Worm (Caenorhabditis elegans): ENCODE measurements around the gene C13F10.1.

C13F10.1 gene

DNA sequence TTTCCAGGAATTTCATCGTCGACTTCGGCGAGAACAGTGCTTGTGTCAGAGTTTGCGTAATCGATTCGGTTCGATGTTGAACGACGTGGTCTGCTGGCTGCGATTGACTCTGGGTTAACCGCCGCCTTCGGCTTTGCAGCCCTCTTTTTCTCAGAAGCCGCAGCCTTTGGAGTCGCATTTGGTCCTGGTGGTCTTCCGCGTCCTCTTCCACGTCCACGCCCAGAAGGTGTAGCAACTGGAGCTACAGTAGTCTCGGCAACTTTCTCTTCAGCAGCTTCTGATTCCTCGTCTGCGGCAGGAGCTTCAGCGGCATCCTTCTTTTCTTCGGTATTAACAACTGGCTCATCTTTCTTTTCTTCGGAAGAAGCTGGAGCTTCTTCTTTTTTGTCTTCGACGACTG lies 29.1 kb upstream of the C13F10.1 start:
- no peak for TF ChIP-seq ets-7 (tag; optimal IDR thresholded peaks at IDR 0.05)
- TF ChIP-seq ama-1 (optimal IDR thresholded peaks at IDR 0.05) = no peak
- TF ChIP-seq tbx-11 (GFP tag; IDR thresholded peaks at IDR 0.05) = no peak
- TF ChIP-seq hmg-4 (GFP tag; optimal IDR thresholded peaks at IDR 0.05) = no peak
- no peak for TF ChIP-seq ceh-36 (tag; optimal IDR thresholded peaks at IDR 0.05)
- TF ChIP-seq scrt-1 (GFP tag; IDR thresholded peaks at IDR 0.05) = no peak
- no peak for TF ChIP-seq B0310.2 (tag; optimal IDR thresholded peaks at IDR 0.05)
- TF ChIP-seq aly-1 (tag; optimal IDR thresholded peaks at IDR 0.05) = no peak
- TF ChIP-seq hnd-1 (tag; optimal IDR thresholded peaks at IDR 0.05) = no peak

DNA sequence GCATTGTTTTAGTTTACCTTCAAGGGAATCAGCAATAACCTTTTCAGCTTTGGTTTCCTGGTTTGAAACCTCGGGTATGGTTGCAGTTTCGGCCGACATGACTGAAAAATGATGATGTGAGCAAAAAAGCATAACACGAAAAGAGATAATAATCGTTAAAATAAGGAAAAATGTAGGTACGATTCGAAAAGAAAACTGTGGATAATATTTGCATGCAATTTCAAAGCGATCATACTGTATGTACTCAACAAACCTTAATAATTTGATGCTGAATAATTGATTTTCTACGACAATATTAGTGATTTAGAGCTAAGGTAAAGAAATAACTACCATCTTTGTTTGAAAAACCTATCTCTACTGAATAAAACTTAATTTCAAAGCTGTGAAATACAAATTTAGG lies 27.8 kb upstream of the C13F10.1 start, which contains the start of gene attf-2:
attf-2 (minus strand) TSS at position 101 of the 400 bp plus-strand sequence.
- no peak for TF ChIP-seq pes-1 (GFP tag; IDR thresholded peaks at IDR 0.05)
- TF ChIP-seq ceh-13 (GFP tag; optimal IDR thresholded peaks at IDR 0.05) = no peak
- no peak for TF ChIP-seq scrt-1 (GFP tag; IDR thresholded peaks at IDR 0.05)
- TF ChIP-seq sea-1 (GFP tag; conservative IDR thresholded peaks at IDR 0.05) = no peak
- no peak for TF ChIP-seq aly-1 (tag; optimal IDR thresholded peaks at IDR 0.05)
- no peak for TF ChIP-seq hnd-1 (tag; optimal IDR thresholded peaks at IDR 0.05)
- no peak for TF ChIP-seq ama-1 (optimal IDR thresholded peaks at IDR 0.05)
- no peak for TF ChIP-seq ceh-36 (tag; optimal IDR thresholded peaks at IDR 0.05)
- TF ChIP-seq F13C5.2 (tag; optimal IDR thresholded peaks at IDR 0.05) = no peak

DNA sequence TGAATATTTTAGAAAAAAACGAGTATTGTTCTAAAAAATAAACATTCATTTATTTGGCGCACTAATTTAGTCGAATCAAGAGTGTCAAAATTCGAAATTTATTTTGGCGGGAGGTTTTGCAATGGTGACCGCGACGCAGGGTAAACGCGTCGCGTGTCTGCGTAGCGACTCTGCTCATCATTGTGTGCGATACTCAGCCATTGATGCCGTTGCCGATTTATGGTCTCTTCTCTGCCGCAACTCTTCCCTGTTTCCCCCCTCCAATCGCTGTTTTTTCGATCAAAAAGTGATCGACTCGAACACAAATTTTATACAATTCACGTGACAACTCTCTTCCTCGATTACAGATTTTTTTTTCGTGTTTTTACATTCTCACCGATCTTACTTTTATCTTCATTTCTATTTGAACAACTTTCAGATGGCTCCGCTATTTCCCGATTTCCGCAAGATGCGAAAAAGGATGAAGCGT lies 27.3 kb upstream of the C13F10.1 start, which contains the start of gene F09G2.2:
F09G2.2 (plus strand) TSS at position 419 of the 469 bp plus-strand sequence.
- no peak for TF ChIP-seq scrt-1 (GFP tag; IDR thresholded peaks at IDR 0.05)
- no peak for TF ChIP-seq tbx-37 (GFP tag; conservative IDR thresholded peaks at IDR 0.05)
- TF ChIP-seq ets-7 (tag; optimal IDR thresholded peaks at IDR 0.05) = no peak
- TF ChIP-seq hmg-4 (GFP tag; optimal IDR thresholded peaks at IDR 0.05) = peak; percentile 19
- no peak for TF ChIP-seq ceh-36 (tag; optimal IDR thresholded peaks at IDR 0.05)
- TF ChIP-seq tra-4 (tag; optimal IDR thresholded peaks at IDR 0.05) = no peak
- no peak for TF ChIP-seq B0310.2 (tag; optimal IDR thresholded peaks at IDR 0.05)
- TF ChIP-seq flt-1 (GFP tag; IDR thresholded peaks at IDR 0.05) = 0 out of 2 replicates have a peak, but pooled peaks have one; percentile 12
- peak; percentile 59 for TF ChIP-seq F13C5.2 (tag; optimal IDR thresholded peaks at IDR 0.05)
- TF ChIP-seq hnd-1 (tag; optimal IDR thresholded peaks at IDR 0.05) = no peak
- no peak for TF ChIP-seq ama-1 (optimal IDR thresholded peaks at IDR 0.05)
- no peak for TF ChIP-seq hmbx-1 (tag; optimal IDR thresholded peaks at IDR 0.05)
- TF ChIP-seq pes-1 (GFP tag; IDR thresholded peaks at IDR 0.05) = no peak
- no peak for TF ChIP-seq ceh-13 (GFP tag; optimal IDR thresholded peaks at IDR 0.05)
- TF ChIP-seq sea-1 (GFP tag; conservative IDR thresholded peaks at IDR 0.05) = no peak
- no peak for TF ChIP-seq aly-1 (tag; optimal IDR thresholded peaks at IDR 0.05)

DNA sequence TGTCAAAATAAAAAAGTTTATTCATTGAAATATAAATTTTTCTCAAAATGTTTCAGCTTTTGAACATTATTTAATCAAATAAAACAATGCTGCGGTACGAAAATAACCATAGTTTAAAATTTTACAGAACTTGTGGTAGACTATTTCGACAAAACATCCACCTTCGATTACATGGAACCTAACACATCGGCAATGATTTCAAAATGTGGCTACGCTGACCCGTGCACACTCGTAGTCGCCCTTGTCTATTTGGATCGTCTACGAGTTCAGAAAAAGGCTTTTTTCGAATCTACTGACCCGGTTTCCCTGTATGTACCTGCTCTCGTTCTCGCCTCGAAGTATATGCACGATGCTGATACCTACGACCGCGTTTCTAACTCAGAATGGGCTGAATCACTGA lies 26.8 kb upstream of the C13F10.1 start:
- no peak for TF ChIP-seq tbx-11 (GFP tag; IDR thresholded peaks at IDR 0.05)
- no peak for TF ChIP-seq ceh-36 (tag; optimal IDR thresholded peaks at IDR 0.05)
- TF ChIP-seq sea-1 (GFP tag; conservative IDR thresholded peaks at IDR 0.05) = no peak
- TF ChIP-seq F13C5.2 (tag; optimal IDR thresholded peaks at IDR 0.05) = no peak
- no peak for TF ChIP-seq hnd-1 (tag; optimal IDR thresholded peaks at IDR 0.05)
- no peak for TF ChIP-seq ets-7 (tag; optimal IDR thresholded peaks at IDR 0.05)

DNA sequence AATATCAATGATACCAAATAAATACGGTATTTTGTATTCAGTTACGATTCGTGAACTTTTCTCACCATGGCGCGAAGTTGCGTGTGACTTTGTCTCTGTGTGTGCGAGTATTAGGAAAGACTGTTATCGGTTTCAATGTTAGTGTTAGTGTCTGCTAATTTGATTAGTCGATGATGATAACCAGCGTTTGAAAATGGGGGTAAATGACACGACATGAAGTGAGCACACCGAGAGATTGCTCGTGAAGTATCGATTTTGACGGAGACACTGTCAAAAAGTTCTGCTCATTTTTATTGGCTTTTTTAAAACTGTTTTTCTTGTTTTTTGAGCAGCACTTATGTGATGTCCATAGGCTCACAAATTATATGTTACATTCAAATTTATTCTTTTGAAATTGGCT lies 25.5 kb upstream of the C13F10.1 start:
- TF ChIP-seq ama-1 (optimal IDR thresholded peaks at IDR 0.05) = peak; percentile 21
- TF ChIP-seq hmbx-1 (tag; optimal IDR thresholded peaks at IDR 0.05) = no peak
- no peak for TF ChIP-seq ceh-13 (GFP tag; optimal IDR thresholded peaks at IDR 0.05)
- no peak for TF ChIP-seq ets-7 (tag; optimal IDR thresholded peaks at IDR 0.05)

DNA sequence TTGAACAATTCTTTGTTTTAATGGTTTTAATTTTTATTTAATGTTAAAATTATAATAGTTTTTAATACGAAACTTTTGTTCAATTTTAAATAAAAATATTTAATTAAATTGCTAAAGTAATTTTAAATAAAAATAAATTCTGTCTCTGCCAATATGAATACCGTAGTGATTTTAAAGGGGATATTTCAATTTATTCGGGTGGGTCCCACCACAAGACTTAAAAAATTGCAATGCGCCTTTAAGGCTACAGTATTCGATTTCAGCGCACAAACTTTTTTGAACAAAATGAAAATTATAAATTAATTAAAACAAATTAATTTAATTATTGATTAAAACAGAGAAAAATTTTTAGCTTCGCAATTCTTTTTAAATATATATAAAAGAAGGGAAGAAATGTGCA lies 24.8 kb upstream of the C13F10.1 start:
- TF ChIP-seq scrt-1 (GFP tag; IDR thresholded peaks at IDR 0.05) (no peak), tra-4 (tag; optimal IDR thresholded peaks at IDR 0.05) (no peak), pes-1 (GFP tag; IDR thresholded peaks at IDR 0.05) (no peak)

DNA sequence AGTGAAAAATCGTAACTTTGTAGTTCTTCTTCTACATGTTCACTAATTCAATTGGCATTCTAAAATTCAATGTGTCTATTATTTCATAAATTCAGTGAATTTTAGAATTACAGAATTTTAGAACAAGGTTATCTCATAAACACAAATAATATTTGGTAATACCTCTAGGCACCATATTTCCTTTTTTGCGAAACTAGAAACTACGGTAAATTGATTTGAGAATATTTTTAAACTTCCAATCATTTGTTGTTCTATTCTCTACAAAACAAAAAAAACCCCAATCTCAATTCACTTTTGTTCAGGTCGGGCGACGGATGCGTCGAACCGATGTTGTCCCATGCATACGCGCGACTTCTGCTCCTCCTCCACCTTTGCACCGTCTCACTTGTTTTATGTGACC lies 23.9 kb upstream of the C13F10.1 start, which contains the start of gene F09G2.1:
F09G2.1 (plus strand) TSS at position 301 of the 400 bp plus-strand sequence.
- TF ChIP-seq flt-1 (GFP tag; IDR thresholded peaks at IDR 0.05) (no peak), scrt-1 (GFP tag; IDR thresholded peaks at IDR 0.05) (no peak), tra-4 (tag; optimal IDR thresholded peaks at IDR 0.05) (no peak), sea-1 (GFP tag; conservative IDR thresholded peaks at IDR 0.05) (no peak), hmg-4 (GFP tag; optimal IDR thresholded peaks at IDR 0.05) (no peak), B0310.2 (tag; optimal IDR thresholded peaks at IDR 0.05) (no peak), ama-1 (optimal IDR thresholded peaks at IDR 0.05) (no peak), ets-7 (tag; optimal IDR thresholded peaks at IDR 0.05) (no peak), ceh-13 (GFP tag; optimal IDR thresholded peaks at IDR 0.05) (no peak), tbx-11 (GFP tag; IDR thresholded peaks at IDR 0.05) (no peak), pes-1 (GFP tag; IDR thresholded peaks at IDR 0.05) (no peak), hnd-1 (tag; optimal IDR thresholded peaks at IDR 0.05) (no peak), tbx-37 (GFP tag; conservative IDR thresholded peaks at IDR 0.05) (no peak), F13C5.2 (tag; optimal IDR thresholded peaks at IDR 0.05) (no peak), aly-1 (tag; optimal IDR thresholded peaks at IDR 0.05) (no peak), hmbx-1 (tag; optimal IDR thresholded peaks at IDR 0.05) (no peak), ceh-36 (tag; optimal IDR thresholded peaks at IDR 0.05) (no peak)

DNA sequence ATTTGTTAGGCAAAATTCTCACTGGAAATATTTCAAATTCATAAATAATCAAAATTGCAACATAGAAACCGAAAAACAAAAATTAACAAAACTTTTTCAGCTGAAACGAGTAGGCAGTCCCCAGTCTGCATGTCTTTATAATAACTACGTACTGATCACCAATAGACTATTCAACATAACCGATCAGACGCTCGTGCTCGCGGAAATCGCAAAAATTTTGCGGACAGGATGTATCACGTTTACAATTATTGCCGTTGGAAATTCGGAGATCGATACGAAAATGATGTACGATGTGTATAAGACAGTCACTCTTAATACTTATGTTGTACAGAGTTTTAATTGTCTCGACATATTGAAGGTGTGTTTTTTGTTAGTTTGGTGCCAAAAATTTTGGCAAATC lies 22.5 kb upstream of the C13F10.1 start:
- no peak for TF ChIP-seq sea-1 (GFP tag; conservative IDR thresholded peaks at IDR 0.05)
- TF ChIP-seq hmg-4 (GFP tag; optimal IDR thresholded peaks at IDR 0.05) = no peak
- no peak for TF ChIP-seq ets-7 (tag; optimal IDR thresholded peaks at IDR 0.05)
- no peak for TF ChIP-seq scrt-1 (GFP tag; IDR thresholded peaks at IDR 0.05)
- TF ChIP-seq hmbx-1 (tag; optimal IDR thresholded peaks at IDR 0.05) = no peak
- no peak for TF ChIP-seq tra-4 (tag; optimal IDR thresholded peaks at IDR 0.05)
- TF ChIP-seq flt-1 (GFP tag; IDR thresholded peaks at IDR 0.05) = no peak
- TF ChIP-seq F13C5.2 (tag; optimal IDR thresholded peaks at IDR 0.05) = no peak
- TF ChIP-seq tbx-37 (GFP tag; conservative IDR thresholded peaks at IDR 0.05) = no peak
- no peak for TF ChIP-seq ceh-13 (GFP tag; optimal IDR thresholded peaks at IDR 0.05)
- TF ChIP-seq tbx-11 (GFP tag; IDR thresholded peaks at IDR 0.05) = no peak
- no peak for TF ChIP-seq ceh-36 (tag; optimal IDR thresholded peaks at IDR 0.05)
- TF ChIP-seq aly-1 (tag; optimal IDR thresholded peaks at IDR 0.05) = no peak
- TF ChIP-seq pes-1 (GFP tag; IDR thresholded peaks at IDR 0.05) = no peak
- TF ChIP-seq ama-1 (optimal IDR thresholded peaks at IDR 0.05) = no peak
- TF ChIP-seq B0310.2 (tag; optimal IDR thresholded peaks at IDR 0.05) = no peak
- TF ChIP-seq hnd-1 (tag; optimal IDR thresholded peaks at IDR 0.05) = no peak
